Fruit fly (Drosophila melanogaster): ENCODE measurements around the gene Or85e.

Gene Or85e

DNA sequence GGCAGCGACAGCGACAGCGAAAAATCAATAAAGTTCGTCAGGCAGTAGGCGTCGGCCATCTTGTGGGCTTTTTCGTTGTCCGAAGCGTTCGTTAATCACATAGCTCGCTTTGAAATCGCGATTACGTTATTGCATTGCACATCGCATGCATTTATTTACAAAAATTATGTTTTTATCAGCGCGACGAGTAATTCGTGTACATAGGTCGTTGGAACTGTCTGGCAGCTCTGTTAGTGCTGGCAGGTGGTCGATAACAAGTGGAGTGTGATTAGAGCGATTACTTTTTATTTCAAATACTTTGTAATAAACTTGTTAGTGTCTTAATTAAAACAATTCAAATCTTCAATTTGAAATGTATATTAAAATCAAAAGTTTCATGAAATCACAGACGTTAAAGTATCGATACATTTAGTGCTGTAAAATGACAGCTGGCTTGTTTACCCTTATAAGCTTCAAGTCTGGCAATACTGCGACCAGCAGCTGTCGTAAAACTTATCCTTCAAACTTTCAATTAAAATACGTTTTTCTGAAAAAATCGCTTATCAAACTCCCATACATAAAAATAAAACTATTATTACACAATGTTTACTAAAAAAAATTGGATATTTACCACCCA, 28.1 kb upstream of the Or85e start, which contains the start of gene CG8032 (continued):
- TF ChIP-seq CG8281 (tag; optimal IDR thresholded peaks at IDR 0.05) (no peak), H2.0 (GFP tag; IDR thresholded peaks at IDR 0.05) (0 out of 2 replicates have a peak, but pooled peaks have one; percentile 18), zfh1 (GFP tag; IDR thresholded peaks at IDR 0.05) (peak; percentile 59; the same call in 2 of the 3 replicates), CG7963 (GFP tag; IDR thresholded peaks at IDR 0.05; ENCODE audit: partially characterized antibody) (no peak; the same call in 2 of the 3 replicates), CG4282 (GFP tag; optimal IDR thresholded peaks at IDR 0.05) (no peak), CG8290 (GFP tag; optimal IDR thresholded peaks at IDR 0.05) (peak; percentile 80), CG8290 (tag; optimal IDR thresholded peaks at IDR 0.05) (peak; percentile 53 to 84), CG9932 (GFP tag; IDR thresholded peaks at IDR 0.05) (peak; percentile 72), hbn (GFP tag; IDR thresholded peaks at IDR 0.05; ENCODE audit: partially characterized antibody) (peak; percentile 59), tx (GFP tag; optimal IDR thresholded peaks at IDR 0.05) (peak; percentile 57), Aef1 (GFP tag; IDR thresholded peaks at IDR 0.05) (no peak), CG13894 (tag; optimal IDR thresholded peaks at IDR 0.05) (peak; percentile 46), GATAe (GFP tag; conservative IDR thresholded peaks at IDR 0.05) (no peak), chn (GFP tag; optimal IDR thresholded peaks at IDR 0.05) (peak; percentile 21), Hmx (GFP tag; optimal IDR thresholded peaks at IDR 0.05) (no peak), CG11560 (tag; IDR thresholded peaks at IDR 0.05) (no peak), CG34224 (GFP tag; IDR thresholded peaks at IDR 0.05; ENCODE audit: partially characterized antibody) (peak; percentile 76; the same call in 2 of the 3 replicates), CG13123 (GFP tag; optimal IDR thresholded peaks at IDR 0.05) (peak; percentile 7), croc (GFP tag; conservative IDR thresholded peaks at IDR 0.05) (no peak), CG4854 (GFP tag; optimal IDR thresholded peaks at IDR 0.05) (no peak), CG9876 (GFP tag; optimal IDR thresholded peaks at IDR 0.05) (no peak), ewg (GFP tag; optimal IDR thresholded peaks at IDR 0.05) (no peak), sna (GFP tag; IDR thresholded peaks at IDR 0.05; ENCODE audit: partially characterized antibody) (peak; percentile 62), twi (tag; optimal IDR thresholded peaks at IDR 0.05) (peak; percentile 3), CG3995 (GFP tag; optimal IDR thresholded peaks at IDR 0.05) (peak; percentile 70), CG31224 (GFP tag; IDR thresholded peaks at IDR 0.05) (no peak), Oaz (GFP tag; IDR thresholded peaks at IDR 0.05) (no peak), ase (GFP tag; IDR thresholded peaks at IDR 0.05) (peak; percentile 53; the same call in 2 of the 3 replicates), cas (GFP tag; IDR thresholded peaks at IDR 0.05) (no peak), seq (GFP tag; IDR thresholded peaks at IDR 0.05) (no peak), CG13287 (GFP tag; IDR thresholded peaks at IDR 0.05; ENCODE audit: partially characterized antibody) (peak; percentile 80), CG18476 (GFP tag; optimal IDR thresholded peaks at IDR 0.05) (peak; percentile 36), CG6683 (GFP tag; optimal IDR thresholded peaks at IDR 0.05) (no peak), cwo (GFP tag; optimal IDR thresholded peaks at IDR 0.05) (no peak), Atf3 (GFP tag; optimal IDR thresholded peaks at IDR 0.05) (peak; percentile 13), CG17361 (GFP tag; IDR thresholded peaks at IDR 0.05) (peak; percentile 48; the same call in 2 of the 3 replicates), B-H1 (GFP tag; IDR thresholded peaks at IDR 0.05) (no peak), CG3407 (GFP tag; optimal IDR thresholded peaks at IDR 0.05) (no peak), Doc2 (GFP tag; IDR thresholded peaks at IDR 0.05) (no peak), CG11723 (GFP tag; optimal IDR thresholded peaks at IDR 0.05) (no peak), CG10654 (GFP tag; optimal IDR thresholded peaks at IDR 0.05) (no peak), vvl (GFP tag; IDR thresholded peaks at IDR 0.05) (no peak; the same call in 1 of the 2 replicates), luna (GFP tag; optimal IDR thresholded peaks at IDR 0.05) (peak; percentile 13), MESR4 (GFP tag; optimal IDR thresholded peaks at IDR 0.05) (peak; percentile 71), Deaf1 (tag; optimal IDR thresholded peaks at IDR 0.05) (peak; percentile 33), CG31441 (GFP tag; IDR thresholded peaks at IDR 0.05) (peak; percentile 39; the same call in 1 of the 2 replicates), Kr (GFP tag; optimal IDR thresholded peaks at IDR 0.05) (no peak), CG11085 (GFP tag; IDR thresholded peaks at IDR 0.05) (no peak), psq (GFP tag; optimal IDR thresholded peaks at IDR 0.05) (no peak), Taf1 (GFP tag; IDR thresholded peaks at IDR 0.05) (0 out of 2 replicates have a peak, but pooled peaks have one; percentile 24)

All from whole organism, embryonic.